Fruit fly (Drosophila melanogaster): ENCODE results near the gene AOX3.

- no peak for TF ChIP-seq Myc (optimal IDR thresholded peaks at IDR 0.05)
- no peak for TF ChIP-seq psq (optimal IDR thresholded peaks at IDR 0.05)
- no peak for TF ChIP-seq h (optimal IDR thresholded peaks at IDR 0.05)
- no peak for TF ChIP-seq insv (optimal IDR thresholded peaks at IDR 0.05)
- TF ChIP-seq ttk (optimal IDR thresholded peaks at IDR 0.05): no peak
- TF ChIP-seq Sin3A (optimal IDR thresholded peaks at IDR 0.05): no peak
These were observed 5.7 kb downstream of the AOX3 start, which contains the start of gene AOX2 for dm6 chr3R:15542314-15542713.
